Worm (Caenorhabditis elegans): Measurements from ENCODE around the gene Y54F10AM.11.

The Y54F10AM.11 gene

DNA sequence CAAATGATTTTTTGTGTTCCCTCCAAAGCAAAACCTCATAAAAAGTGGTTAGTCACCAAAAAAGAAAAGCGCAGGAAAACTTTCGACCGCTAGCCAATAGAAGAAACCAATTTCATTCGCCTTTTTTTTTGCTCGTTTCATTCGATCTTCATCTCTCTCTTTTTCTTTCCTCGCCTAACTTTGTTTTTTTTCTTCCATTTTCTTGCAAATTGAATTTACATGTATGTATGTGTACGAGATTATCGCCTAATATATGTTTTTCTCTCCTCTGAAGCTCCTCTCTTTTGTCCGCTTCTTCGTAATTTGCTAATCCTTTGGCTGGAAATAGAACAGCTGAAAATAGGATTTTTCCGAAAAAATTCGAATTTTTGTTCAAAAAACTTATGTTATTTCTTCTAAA lies 11.4 kb downstream of the Y54F10AM.11 start:
- TF ChIP-seq ref-1 (GFP tag; conservative IDR thresholded peaks at IDR 0.05) (no peak), med-1 (GFP tag; optimal IDR thresholded peaks at IDR 0.05; ENCODE audit: insufficient read depth) (no peak), klf-2 (GFP tag; conservative IDR thresholded peaks at IDR 0.05) (no peak), cog-1 (tag; optimal IDR thresholded peaks at IDR 0.05) (no peak), flt-1 (GFP tag; IDR thresholded peaks at IDR 0.05) (no peak), ztf-23 (GFP tag; IDR thresholded peaks at IDR 0.05) (no peak), T22C8.4 (GFP tag; IDR thresholded peaks at IDR 0.05) (no peak), tab-1 (GFP tag; IDR thresholded peaks at IDR 0.05) (no peak), ztf-29 (GFP tag; IDR thresholded peaks at IDR 0.05) (no peak)

DNA sequence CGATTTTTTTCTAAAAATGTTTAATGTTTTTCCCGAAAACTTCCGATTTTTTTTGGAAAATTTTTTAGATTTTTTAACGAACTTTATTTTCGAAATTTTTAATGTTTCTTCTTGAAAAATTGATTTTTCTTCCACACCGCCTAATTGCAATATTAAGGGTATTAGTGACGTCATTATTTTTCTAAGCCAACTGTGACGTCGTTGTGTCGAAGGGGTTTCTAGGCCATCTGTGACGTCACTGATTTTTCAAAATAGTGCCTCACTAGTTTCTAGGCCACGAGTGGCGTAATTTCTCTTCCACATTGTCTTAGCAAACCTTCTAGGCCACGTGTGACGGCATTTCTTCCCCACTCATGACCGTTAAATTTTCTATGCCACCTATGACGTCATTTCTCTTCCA lies 11.8 kb downstream of the Y54F10AM.11 start:
- TF ChIP-seq klf-2 (GFP tag; conservative IDR thresholded peaks at IDR 0.05) (no peak), T22C8.4 (GFP tag; IDR thresholded peaks at IDR 0.05) (no peak), tab-1 (GFP tag; IDR thresholded peaks at IDR 0.05) (no peak), cog-1 (tag; optimal IDR thresholded peaks at IDR 0.05) (no peak)

DNA sequence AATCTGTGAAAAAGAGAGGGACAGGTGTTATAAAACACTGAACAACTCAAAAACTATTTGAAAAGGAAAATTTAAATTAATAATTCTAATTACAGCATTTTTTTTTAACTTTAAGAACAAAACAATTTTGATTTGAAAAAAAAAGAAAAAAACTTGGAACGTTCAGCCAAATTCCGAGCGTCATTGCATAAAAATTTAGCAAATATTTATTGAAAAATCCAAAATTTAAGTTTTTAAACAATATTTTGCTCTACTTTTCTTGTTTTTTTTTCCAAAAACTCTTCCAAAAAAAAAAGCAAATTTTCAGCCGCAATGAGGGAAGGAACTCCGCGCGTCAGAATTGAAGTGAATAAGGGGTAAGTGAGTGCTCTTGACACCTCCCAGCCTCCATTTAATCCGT lies 14.2 kb downstream of the Y54F10AM.11 start, which contains the start of gene feh-1:
Gene feh-1 (plus strand): TSS at position 301 of the 400 bp plus-strand sequence.
- TF ChIP-seq ref-1 (GFP tag; conservative IDR thresholded peaks at IDR 0.05) (no peak), ztf-29 (GFP tag; IDR thresholded peaks at IDR 0.05) (no peak), tab-1 (GFP tag; IDR thresholded peaks at IDR 0.05) (no peak), T22C8.4 (GFP tag; IDR thresholded peaks at IDR 0.05) (no peak), flt-1 (GFP tag; IDR thresholded peaks at IDR 0.05) (no peak), cog-1 (tag; optimal IDR thresholded peaks at IDR 0.05) (no peak), med-1 (GFP tag; optimal IDR thresholded peaks at IDR 0.05; ENCODE audit: insufficient read depth) (no peak)

DNA sequence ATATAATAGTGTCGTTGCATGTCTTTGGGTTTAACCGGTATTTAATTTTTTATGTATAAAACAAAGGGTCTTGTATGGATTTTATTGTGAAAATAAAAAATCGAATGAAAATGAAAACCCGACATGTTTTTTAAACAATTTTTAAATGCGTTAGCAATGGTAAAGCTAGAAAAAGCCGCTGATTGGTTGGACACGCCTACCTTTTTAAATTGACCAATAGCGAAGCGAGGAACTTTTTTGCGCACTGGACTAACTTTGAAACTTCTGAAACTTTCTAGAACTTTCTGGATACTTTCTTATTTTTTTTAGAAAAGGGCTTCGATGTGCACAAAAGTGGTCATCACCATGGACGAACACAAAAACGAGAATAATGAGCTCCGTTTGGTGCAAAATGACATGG lies 17.5 kb downstream of the Y54F10AM.11 start:
- TF ChIP-seq ztf-23 (GFP tag; IDR thresholded peaks at IDR 0.05) (no peak), cog-1 (tag; optimal IDR thresholded peaks at IDR 0.05) (no peak), T22C8.4 (GFP tag; IDR thresholded peaks at IDR 0.05) (no peak), flt-1 (GFP tag; IDR thresholded peaks at IDR 0.05) (no peak), med-1 (GFP tag; optimal IDR thresholded peaks at IDR 0.05; ENCODE audit: insufficient read depth) (no peak)

DNA sequence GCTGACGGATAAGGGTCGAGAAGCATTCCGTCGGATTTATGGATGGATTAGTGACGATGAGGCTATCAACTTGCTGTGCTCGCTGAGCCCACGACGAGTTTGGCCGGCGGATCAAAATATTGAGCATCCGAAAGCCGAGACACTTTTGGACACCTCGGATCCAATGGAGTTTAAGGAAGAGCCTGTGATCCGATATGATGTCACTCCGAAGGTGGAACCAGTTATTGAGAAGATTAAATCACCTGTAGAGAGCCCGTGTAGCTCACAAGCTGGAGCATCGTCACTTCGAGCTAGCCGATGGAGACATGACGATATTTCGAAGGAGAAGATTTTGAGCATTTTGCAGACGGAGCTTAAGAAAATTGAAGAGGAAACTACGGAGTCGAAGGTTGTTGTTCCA lies 23.3 kb downstream of the Y54F10AM.11 start:
- no peak for TF ChIP-seq klf-2 (GFP tag; conservative IDR thresholded peaks at IDR 0.05)

DNA sequence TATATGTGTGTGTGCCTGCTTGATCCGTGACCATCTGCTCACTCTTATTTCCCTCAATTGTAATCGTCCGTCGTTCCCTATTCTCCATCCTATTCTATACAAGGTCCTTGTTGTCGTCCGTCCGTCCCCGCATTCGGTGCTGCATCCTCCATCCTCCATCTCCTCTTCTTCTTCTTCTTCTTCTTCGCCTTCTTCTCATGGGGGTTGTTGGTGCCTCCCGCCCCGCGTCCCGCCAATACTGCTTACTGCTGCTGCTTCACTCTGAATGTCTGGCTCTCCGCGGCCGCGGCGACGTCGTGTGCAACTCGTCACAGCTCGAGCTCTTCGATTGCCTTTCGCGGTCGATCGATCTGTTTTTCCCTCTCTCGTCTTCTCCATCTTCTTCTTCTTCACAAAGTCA lies 28.7 kb downstream of the Y54F10AM.11 start:
- TF ChIP-seq ztf-23 (GFP tag; IDR thresholded peaks at IDR 0.05), result 0 out of 2 replicates have a peak, but pooled peaks have one; percentile 49
- peak; percentile 67; the same call in 1 of the 2 replicates for TF ChIP-seq flt-1 (GFP tag; IDR thresholded peaks at IDR 0.05)
- TF ChIP-seq T22C8.4 (GFP tag; IDR thresholded peaks at IDR 0.05), result 0 out of 2 replicates have a peak, but pooled peaks have one; percentile 24
- TF ChIP-seq cog-1 (tag; optimal IDR thresholded peaks at IDR 0.05), result no peak
- TF ChIP-seq ztf-29 (GFP tag; IDR thresholded peaks at IDR 0.05), result no peak
- TF ChIP-seq tab-1 (GFP tag; IDR thresholded peaks at IDR 0.05), result no peak
- no peak for TF ChIP-seq klf-2 (GFP tag; conservative IDR thresholded peaks at IDR 0.05)
- TF ChIP-seq ref-1 (GFP tag; conservative IDR thresholded peaks at IDR 0.05), result no peak
- TF ChIP-seq med-1 (GFP tag; optimal IDR thresholded peaks at IDR 0.05; ENCODE audit: insufficient read depth), result no peak

DNA sequence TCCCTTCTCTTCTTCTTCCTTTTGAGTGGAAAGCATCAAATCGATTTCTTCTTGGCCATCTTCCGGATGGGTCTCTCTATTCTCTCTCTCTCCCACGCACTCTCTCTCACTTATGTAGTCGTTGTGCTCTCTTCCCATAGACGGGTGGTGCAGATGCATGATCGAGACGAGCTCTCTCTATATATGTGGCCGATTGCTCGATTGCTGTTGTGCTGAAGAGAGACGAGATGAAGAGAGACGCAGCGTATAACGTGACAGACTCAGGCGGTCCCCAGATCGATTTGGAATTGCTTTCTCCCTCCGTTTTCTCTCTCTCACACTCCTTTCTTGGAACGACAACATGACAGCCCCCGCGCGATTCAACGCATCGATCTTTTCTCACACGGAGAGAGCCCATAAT lies 31.1 kb downstream of the Y54F10AM.11 start:
- TF ChIP-seq tab-1 (GFP tag; IDR thresholded peaks at IDR 0.05) (no peak), flt-1 (GFP tag; IDR thresholded peaks at IDR 0.05) (no peak), T22C8.4 (GFP tag; IDR thresholded peaks at IDR 0.05) (no peak), cog-1 (tag; optimal IDR thresholded peaks at IDR 0.05) (peak; percentile 20)

DNA sequence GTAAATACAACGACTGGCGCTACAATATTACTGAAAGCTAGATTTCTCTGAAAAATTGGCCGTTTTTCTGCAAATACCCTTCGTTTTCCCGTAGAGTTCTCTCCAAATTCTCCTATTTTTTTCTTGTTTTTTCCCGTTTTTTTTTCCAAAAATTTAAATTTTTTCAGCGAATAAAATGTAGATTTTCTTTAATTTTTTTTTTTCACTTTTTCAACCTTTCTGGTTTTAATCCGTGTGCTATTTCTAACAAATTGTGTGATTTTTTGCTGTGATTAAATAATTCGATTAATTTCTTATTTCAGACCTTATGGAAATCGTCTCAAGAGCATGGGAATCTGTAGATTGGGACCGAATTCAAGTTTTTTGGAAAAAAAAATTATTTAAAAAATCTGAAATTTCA lies 33.5 kb downstream of the Y54F10AM.11 start, which contains the start of gene cone-1:
Gene cone-1 (plus strand): TSS at position 301 of the 400 bp plus-strand sequence.
- TF ChIP-seq T22C8.4 (GFP tag; IDR thresholded peaks at IDR 0.05), result no peak
- TF ChIP-seq med-1 (GFP tag; optimal IDR thresholded peaks at IDR 0.05; ENCODE audit: insufficient read depth), result no peak
- TF ChIP-seq ztf-23 (GFP tag; IDR thresholded peaks at IDR 0.05), result no peak
- no peak for TF ChIP-seq flt-1 (GFP tag; IDR thresholded peaks at IDR 0.05)
- no peak for TF ChIP-seq ref-1 (GFP tag; conservative IDR thresholded peaks at IDR 0.05)
- no peak for TF ChIP-seq cog-1 (tag; optimal IDR thresholded peaks at IDR 0.05)
- TF ChIP-seq klf-2 (GFP tag; conservative IDR thresholded peaks at IDR 0.05), result no peak
- TF ChIP-seq tab-1 (GFP tag; IDR thresholded peaks at IDR 0.05), result no peak
- no peak for TF ChIP-seq ztf-29 (GFP tag; IDR thresholded peaks at IDR 0.05)

DNA sequence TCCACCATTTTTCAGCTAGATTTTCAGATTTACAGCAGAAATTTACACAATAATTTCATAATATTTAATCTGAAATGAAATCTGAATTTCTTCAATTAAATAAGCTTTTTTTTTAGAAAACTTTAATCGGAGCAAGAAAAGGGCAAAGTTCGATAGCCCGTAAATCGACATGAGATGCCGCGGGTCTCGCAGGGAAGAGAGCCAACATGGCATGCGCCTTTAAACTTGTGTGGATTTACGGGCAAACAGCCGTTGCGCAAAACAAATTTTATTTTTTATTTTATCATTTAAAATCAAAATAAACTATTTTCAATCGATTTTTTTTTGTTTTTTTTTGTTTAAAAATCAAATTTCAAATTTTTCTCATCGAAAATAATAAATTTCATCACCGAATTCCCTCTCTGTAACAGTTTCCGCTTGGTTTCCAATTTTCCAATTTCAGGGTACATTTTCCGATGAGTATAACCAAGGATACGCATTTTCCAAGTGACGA lies 35.1 kb downstream of the Y54F10AM.11 start, which contains the start of the genes Y54F10AM.15, rbc-2 and ndua-8:
Gene Y54F10AM.15 (minus strand): TSS at position 59 of the 493 bp plus-strand sequence.
Gene rbc-2 (minus strand): TSS at position 69 of the 493 bp plus-strand sequence.
Gene ndua-8 (plus strand): TSS at position 443 of the 493 bp plus-strand sequence.
- TF ChIP-seq cog-1 (tag; optimal IDR thresholded peaks at IDR 0.05) (peak; percentile 19), T22C8.4 (GFP tag; IDR thresholded peaks at IDR 0.05) (0 out of 2 replicates have a peak, but pooled peaks have one; percentile 10), med-1 (GFP tag; optimal IDR thresholded peaks at IDR 0.05; ENCODE audit: insufficient read depth) (no peak)

DNA sequence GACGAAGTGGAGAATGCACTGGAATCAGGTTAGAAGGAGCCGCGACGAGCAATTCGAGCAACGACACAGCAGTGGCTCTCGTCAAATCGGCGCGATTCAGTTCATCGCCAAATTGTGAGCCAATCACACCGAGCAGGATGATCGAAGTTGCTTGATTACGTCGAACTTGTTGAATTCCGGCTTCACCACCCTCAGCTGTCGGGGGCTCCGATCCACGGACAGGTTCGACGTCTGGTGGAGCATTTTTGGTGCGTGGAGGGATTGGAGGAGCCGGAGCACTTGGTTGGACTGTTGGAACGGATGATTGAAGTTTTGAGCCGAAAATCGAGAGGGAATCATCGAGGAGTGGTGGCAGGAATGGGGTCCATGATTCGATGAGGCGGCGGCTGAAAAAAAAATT lies 48.3 kb downstream of the Y54F10AM.11 start:
- no peak for TF ChIP-seq flt-1 (GFP tag; IDR thresholded peaks at IDR 0.05)
- TF ChIP-seq klf-2 (GFP tag; conservative IDR thresholded peaks at IDR 0.05), result no peak
- no peak for TF ChIP-seq ztf-23 (GFP tag; IDR thresholded peaks at IDR 0.05)

Measured in whole organism, midembryonic.